Worm (Caenorhabditis elegans): ENCODE results near the gene K02B2.6.

K02B2.6 gene

DNA sequence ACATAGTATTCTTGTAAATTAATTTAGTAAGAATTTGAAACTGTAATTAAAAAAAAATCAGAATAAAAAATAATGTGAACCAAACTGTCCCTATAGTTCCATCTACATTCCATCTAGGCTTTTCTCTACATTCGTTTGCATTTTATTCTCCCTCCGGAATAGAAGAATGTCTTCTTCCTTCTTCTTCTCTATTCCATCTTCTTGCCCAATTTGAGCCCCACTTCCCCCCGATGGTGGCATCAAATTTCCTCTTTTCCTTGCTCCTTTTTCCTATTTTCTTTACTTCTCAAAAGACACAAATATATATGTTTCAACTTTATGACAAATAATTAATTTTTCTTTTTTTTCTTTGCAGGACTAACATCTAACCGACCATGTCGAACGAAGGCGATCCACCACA is 13.1 kb upstream of the K02B2.6 start, which contains the start of gene unc-44:
unc-44 (plus strand) TSS at position 356 of the 400 bp plus-strand sequence.
- TF ChIP-seq egl-27 (tag; optimal IDR thresholded peaks at IDR 0.05) = no peak
- TF ChIP-seq elt-3 (tag; optimal IDR thresholded peaks at IDR 0.05) = no peak

DNA sequence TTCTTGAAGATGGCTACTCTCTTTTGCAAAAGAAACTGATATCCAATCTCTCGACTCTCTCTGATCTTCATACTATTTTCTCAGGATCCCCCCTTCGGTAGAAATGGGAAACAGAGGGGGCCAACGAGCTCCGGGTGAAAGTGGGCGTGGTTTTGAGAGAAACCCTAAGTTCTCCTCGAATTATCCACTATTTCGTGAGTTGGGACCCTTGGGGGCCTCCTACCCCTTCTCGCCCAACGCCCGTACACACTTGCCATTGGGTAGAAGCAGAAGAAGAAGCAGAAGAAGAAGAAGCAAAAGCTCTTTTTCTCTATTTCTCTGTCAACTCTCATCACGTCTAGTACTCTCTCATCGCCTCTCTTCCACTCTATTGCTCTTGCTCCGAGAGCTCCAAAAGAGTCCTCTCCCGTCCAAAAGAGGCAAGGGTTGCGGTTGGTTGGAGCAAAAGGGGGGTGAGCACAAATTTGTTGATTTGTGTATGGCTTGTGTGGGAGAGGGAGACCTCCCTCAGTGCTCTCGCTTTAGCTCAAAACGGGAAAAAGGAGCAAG is 12.0 kb upstream of the K02B2.6 start:
- peak; percentile 60 for TF ChIP-seq hmg-11 (tag; optimal IDR thresholded peaks at IDR 0.05)
- TF ChIP-seq nhr-43 (tag; optimal IDR thresholded peaks at IDR 0.05; ENCODE audit: poor library complexity, severe bottlenecking) = no peak
- TF ChIP-seq elt-1 (tag; optimal IDR thresholded peaks at IDR 0.05) = no peak
- peak; percentile 14 for TF ChIP-seq fkh-10 (GFP tag; optimal IDR thresholded peaks at IDR 0.05)
- peak; percentile 92 for TF ChIP-seq nfya-1 (tag; optimal IDR thresholded peaks at IDR 0.05; ENCODE audit: insufficient read depth)
- no peak for TF ChIP-seq mdl-1 (tag; optimal IDR thresholded peaks at IDR 0.05)
- TF ChIP-seq lin-39 (tag; optimal IDR thresholded peaks at IDR 0.05) = peak; percentile 28
- TF ChIP-seq lsy-12 (tag; optimal IDR thresholded peaks at IDR 0.05) = no peak
- peak; percentile 10 for TF ChIP-seq lin-15B (tag; optimal IDR thresholded peaks at IDR 0.05)
- no peak for TF ChIP-seq pqm-1 (tag; optimal IDR thresholded peaks at IDR 0.05)

DNA sequence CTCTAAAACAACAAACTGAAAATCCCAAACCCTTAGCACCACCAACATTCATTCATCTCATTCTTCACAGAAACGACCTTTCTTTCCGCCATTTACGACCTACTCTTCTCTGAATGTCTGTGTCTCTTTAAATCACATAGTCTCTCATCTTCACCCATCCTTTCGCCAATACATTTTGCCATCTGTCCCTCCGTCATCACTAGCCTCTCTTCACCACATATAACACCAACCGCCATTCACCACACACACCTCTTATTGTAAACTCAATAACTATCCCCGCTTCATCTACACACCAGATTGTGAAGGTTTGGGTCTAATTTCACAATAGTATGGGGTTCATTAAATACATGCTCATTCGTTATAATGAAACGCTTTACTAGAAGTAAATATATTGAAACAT is 8.5 kb upstream of the K02B2.6 start:
- no peak for TF ChIP-seq elt-1 (tag; optimal IDR thresholded peaks at IDR 0.05)
- TF ChIP-seq lin-39 (tag; optimal IDR thresholded peaks at IDR 0.05) = no peak
- no peak for TF ChIP-seq egl-5 (tag; optimal IDR thresholded peaks at IDR 0.05)
- no peak for TF ChIP-seq unc-62 (GFP tag; optimal IDR thresholded peaks at IDR 0.05)
- no peak for TF ChIP-seq nhr-43 (tag; optimal IDR thresholded peaks at IDR 0.05; ENCODE audit: poor library complexity, severe bottlenecking)
- no peak for TF ChIP-seq hmg-11 (tag; optimal IDR thresholded peaks at IDR 0.05)
- TF ChIP-seq ama-1 (optimal IDR thresholded peaks at IDR 0.05) = no peak
- TF ChIP-seq nhr-67 (tag; optimal IDR thresholded peaks at IDR 0.05) = no peak
- no peak for TF ChIP-seq unc-39 (tag; optimal IDR thresholded peaks at IDR 0.05)
- TF ChIP-seq nhr-237 (tag; optimal IDR thresholded peaks at IDR 0.05) = no peak
- TF ChIP-seq elt-3 (tag; optimal IDR thresholded peaks at IDR 0.05) = no peak
- TF ChIP-seq nhr-76 (tag; optimal IDR thresholded peaks at IDR 0.05) = no peak

DNA sequence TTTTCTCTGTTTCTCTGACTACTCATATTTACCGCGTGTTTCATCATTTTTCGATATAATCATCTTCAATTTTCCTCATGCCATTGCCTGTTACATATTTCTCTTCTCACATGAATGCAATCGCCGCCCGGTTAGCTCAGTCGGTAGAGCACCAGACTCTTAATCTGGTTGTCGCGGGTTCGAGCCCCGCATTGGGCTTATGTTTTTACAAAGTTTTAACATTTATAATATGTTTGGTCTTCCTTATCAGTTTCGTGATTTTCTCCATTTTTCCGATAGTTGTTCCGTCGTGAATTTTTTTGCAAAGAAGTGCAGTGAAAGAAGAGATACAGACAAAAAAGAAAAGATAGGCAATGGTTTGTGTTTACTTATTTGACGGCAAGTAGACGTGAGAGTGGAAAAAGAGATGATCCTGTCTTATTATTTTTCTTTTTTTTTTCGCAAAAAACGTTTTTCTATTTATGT is 5.0 kb upstream of the K02B2.6 start:
- no peak for TF ChIP-seq ztf-11 (tag; optimal IDR thresholded peaks at IDR 0.05)
- TF ChIP-seq elt-1 (tag; optimal IDR thresholded peaks at IDR 0.05) = peak; percentile 2
- peak; percentile 28 for TF ChIP-seq ceh-82 (tag; optimal IDR thresholded peaks at IDR 0.05)
- no peak for TF ChIP-seq fkh-10 (GFP tag; optimal IDR thresholded peaks at IDR 0.05)
- TF ChIP-seq mml-1 (tag; optimal IDR thresholded peaks at IDR 0.05) = no peak
- peak; percentile 63 for TF ChIP-seq nhr-76 (tag; optimal IDR thresholded peaks at IDR 0.05)
- TF ChIP-seq unc-39 (tag; optimal IDR thresholded peaks at IDR 0.05) = no peak
- peak; percentile 64 for TF ChIP-seq ceh-28 (tag; optimal IDR thresholded peaks at IDR 0.05)
- peak; percentile 81 for TF ChIP-seq skn-1 (tag; optimal IDR thresholded peaks at IDR 0.05)
- peak; percentile 3 for TF ChIP-seq ztf-4 (tag; optimal IDR thresholded peaks at IDR 0.05)
- peak; percentile 82 for TF ChIP-seq hmg-11 (tag; optimal IDR thresholded peaks at IDR 0.05)
- peak; percentile 93 for TF ChIP-seq pha-4 (tag; optimal IDR thresholded peaks at IDR 0.05)
- TF ChIP-seq pqm-1 (tag; optimal IDR thresholded peaks at IDR 0.05) = peak; percentile 95
- peak; percentile 62 for TF ChIP-seq egl-27 (tag; optimal IDR thresholded peaks at IDR 0.05)
- peak; percentile 66 for TF ChIP-seq tbx-2 (tag; optimal IDR thresholded peaks at IDR 0.05)
- peak; percentile 81 for TF ChIP-seq snpc-4 (tag; optimal IDR thresholded peaks at IDR 0.05)
- no peak for TF ChIP-seq fkh-2 (tag; optimal IDR thresholded peaks at IDR 0.05)
- no peak for TF ChIP-seq egl-5 (tag; optimal IDR thresholded peaks at IDR 0.05)
- no peak for TF ChIP-seq sea-2 (GFP tag; optimal IDR thresholded peaks at IDR 0.05)
- no peak for TF ChIP-seq ceh-16 (tag; optimal IDR thresholded peaks at IDR 0.05)
- peak; percentile 43 for TF ChIP-seq nhr-23 (tag; optimal IDR thresholded peaks at IDR 0.05)
- peak; percentile 58 for TF ChIP-seq fos-1 (tag; optimal IDR thresholded peaks at IDR 0.05)
- peak; percentile 60 for TF ChIP-seq lin-39 (tag; optimal IDR thresholded peaks at IDR 0.05)
- TF ChIP-seq ZK546.5 (tag; optimal IDR thresholded peaks at IDR 0.05) = no peak
- TF ChIP-seq nfya-1 (tag; optimal IDR thresholded peaks at IDR 0.05; ENCODE audit: insufficient read depth) = peak; percentile 73
- peak; percentile 79 for TF ChIP-seq nhr-43 (tag; optimal IDR thresholded peaks at IDR 0.05; ENCODE audit: poor library complexity, severe bottlenecking)
- TF ChIP-seq jun-1 (tag; optimal IDR thresholded peaks at IDR 0.05) = peak; percentile 67
- peak; percentile 74 for TF ChIP-seq nhr-25 (tag; optimal IDR thresholded peaks at IDR 0.05)
- TF ChIP-seq nhr-237 (tag; optimal IDR thresholded peaks at IDR 0.05) = no peak
- no peak for TF ChIP-seq nhr-67 (tag; optimal IDR thresholded peaks at IDR 0.05)
- TF ChIP-seq eor-1 (tag; optimal IDR thresholded peaks at IDR 0.05) = peak in 1 of 2 experiments; percentile 44
- no peak for TF ChIP-seq aly-2 (tag; optimal IDR thresholded peaks at IDR 0.05)
- no peak for TF ChIP-seq mdl-1 (tag; optimal IDR thresholded peaks at IDR 0.05)
- peak; percentile 87 for TF ChIP-seq lsy-12 (tag; optimal IDR thresholded peaks at IDR 0.05)
- TF ChIP-seq elt-2 (tag; optimal IDR thresholded peaks at IDR 0.05) = peak; percentile 94
- TF ChIP-seq nhr-28 (tag; optimal IDR thresholded peaks at IDR 0.05) = no peak
- TF ChIP-seq elt-3 (tag; optimal IDR thresholded peaks at IDR 0.05) = peak in 2 of 3 experiments; percentile 12 to 82
- peak; percentile 13 for TF ChIP-seq lin-15B (tag; optimal IDR thresholded peaks at IDR 0.05)
- TF ChIP-seq unc-62 (GFP tag; optimal IDR thresholded peaks at IDR 0.05) = no peak
- peak; percentile 21 for TF ChIP-seq R02D3.7 (tag; optimal IDR thresholded peaks at IDR 0.05)
- no peak for TF ChIP-seq ceh-9 (tag; optimal IDR thresholded peaks at IDR 0.05)

All from whole organism, L3 larva.